Worm (Caenorhabditis elegans) whole organism, L4 larva: Measurements from ENCODE around the gene gakh-1.

ENCODE experiments used
- F10B5.3 ChIP-seq: sonication (generic microtip); optimal IDR thresholded peaks from 2 replicates; lab custom pipeline; 2016; ENCODE audit warnings: mild to moderate bottlenecking, missing genetic modification characterization, missing compliant biosample characterization
- F37D6.2 ChIP-seq: sonication (generic microtip); optimal IDR thresholded peaks from 2 replicates; lab custom pipeline; 2016; ENCODE audit warnings: mild to moderate bottlenecking, missing genetic modification characterization, missing compliant biosample characterization
- R02D3.7 ChIP-seq: fragments of 150-350 bp; sonication (generic microtip); optimal IDR thresholded peaks from 3 replicates; lab custom pipeline; 2014; ENCODE audit warnings: missing biosample characterization, missing genetic modification characterization
- T20F7.1 ChIP-seq: fragments of 200-800 bp; sonication (Bioruptor generic); optimal IDR thresholded peaks from 2 replicates; lab custom pipeline; 2018; ENCODE audit warnings: mild to moderate bottlenecking, missing genetic modification characterization, missing compliant biosample characterization
- T26A8.4 ChIP-seq: fragments of 200-800 bp; sonication (Bioruptor generic); IDR thresholded peaks from 2 replicates; pipeline ENCODE4 v1.3.6; 2022; ENCODE audit warnings: missing genetic modification characterization, missing compliant biosample characterization
- Y105C5A.15 ChIP-seq: fragments of 200-800 bp; sonication (Bioruptor generic); IDR thresholded peaks from 2 replicates; pipeline ENCODE4 v1.3.6; 2022; ENCODE audit warnings: missing genetic modification characterization, missing compliant biosample characterization
- Y48G9A.11 ChIP-seq: fragments of 200-800 bp; sonication (Bioruptor generic); IDR thresholded peaks from 2 replicates; pipeline ENCODE4 v1.3.6; 2022; ENCODE audit warnings: missing genetic modification reagents, missing genetic modification characterization, missing compliant biosample characterization
- ZK337.2 ChIP-seq: fragments of 200-800 bp; sonication (Bioruptor generic); IDR thresholded peaks from 2 replicates; pipeline ENCODE4 v1.3.6; 2022; ENCODE audit warnings: missing genetic modification reagents, missing genetic modification characterization, missing compliant biosample characterization
- aha-1 ChIP-seq: fragments of 150-350 bp; peaks from one replicate; lab custom pipeline; 2014; ENCODE audit warnings: missing biosample characterization, missing genetic modification characterization
- attf-4 ChIP-seq: sonication (generic microtip); optimal IDR thresholded peaks from 3 replicates; lab custom pipeline; 2017; ENCODE audit warnings: missing biosample characterization, missing genetic modification characterization
- ceh-32 ChIP-seq: sonication (generic microtip); optimal IDR thresholded peaks from 2 replicates; lab custom pipeline; 2016; ENCODE audit warnings: mild to moderate bottlenecking, missing genetic modification characterization, missing compliant biosample characterization; ENCODE audit not compliant: poor library complexity
- ceh-62 ChIP-seq: sonication (generic microtip); optimal IDR thresholded peaks from 2 replicates; lab custom pipeline; 2017; ENCODE audit warnings: missing biosample characterization, missing genetic modification characterization
- ces-1 ChIP-seq: fragments of 150-350 bp; sonication (generic microtip); optimal IDR thresholded peaks from 4 replicates; lab custom pipeline; 2014; ENCODE audit warnings: missing biosample characterization, missing genetic modification reagents, missing genetic modification characterization
- cey-2 ChIP-seq: sonication (generic microtip); optimal IDR thresholded peaks from 3 replicates; lab custom pipeline; 2017; ENCODE audit warnings: missing genetic modification characterization, mild to moderate bottlenecking, missing compliant biosample characterization, antibody characterized with exemption, borderline replicate concordance; ENCODE audit not compliant: insufficient read depth
- ctbp-1 ChIP-seq: fragments of 200-800 bp; sonication (Bioruptor generic); IDR thresholded peaks from 2 replicates; pipeline ENCODE4 v1.3.6; 2022; ENCODE audit warnings: missing genetic modification reagents, missing genetic modification characterization, missing compliant biosample characterization
- daf-19 ChIP-seq: fragments of 200-800 bp; sonication (Bioruptor generic); conservative IDR thresholded peaks from 2 replicates; pipeline ENCODE4 v1.3.6; 2022; ENCODE audit warnings: missing genetic modification characterization, missing compliant biosample characterization
- dpl-1 ChIP-seq: fragments of 150-350 bp; optimal IDR thresholded peaks from 2 replicates; lab custom pipeline; 2014; ENCODE audit warnings: missing biosample characterization, missing genetic modification reagents, missing genetic modification characterization
- duxl-1 ChIP-seq: sonication (generic microtip); optimal IDR thresholded peaks from 2 replicates; lab custom pipeline; 2016; ENCODE audit warnings: mild to moderate bottlenecking, missing genetic modification characterization, moderate library complexity, missing compliant biosample characterization; ENCODE audit not compliant: poor library complexity
- fkh-10 ChIP-seq: fragments of 150-350 bp; optimal IDR thresholded peaks from 2 replicates; lab custom pipeline; 2014; ENCODE audit warnings: missing biosample characterization, missing genetic modification reagents, missing genetic modification characterization
- fos-1 ChIP-seq: fragments of 150-350 bp; optimal IDR thresholded peaks from 2 replicates; lab custom pipeline; 2014; ENCODE audit warnings: missing biosample characterization, missing genetic modification characterization
- hif-1 ChIP-seq, 2 experiments: sonication (generic microtip); optimal IDR thresholded peaks; 2 replicates each; lab custom pipeline; 2016 to 2017; ENCODE audit warnings: missing compliant biosample characterization in 2 of 2, missing genetic modification characterization in 2 of 2, missing genetic modification reagents in 2 of 2, missing genotype in 2 of 2, mild to moderate bottlenecking in 1 of 2
- hlh-30 ChIP-seq: sonication (generic microtip); optimal IDR thresholded peaks from 2 replicates; lab custom pipeline; 2017; ENCODE audit warnings: antibody characterized with exemption, mild to moderate bottlenecking, missing genetic modification characterization, missing compliant biosample characterization; ENCODE audit not compliant: insufficient read depth
- jun-1 ChIP-seq: fragments of 150-350 bp; optimal IDR thresholded peaks from 2 replicates; lab custom pipeline; 2014; ENCODE audit warnings: missing biosample characterization, missing genetic modification reagents, missing genetic modification characterization
- lim-7 ChIP-seq: fragments of 200-800 bp; sonication (Bioruptor generic); IDR thresholded peaks from 2 replicates; pipeline ENCODE4 v1.3.6; 2022; ENCODE audit warnings: missing genetic modification characterization, missing compliant biosample characterization
- lin-29 ChIP-seq: fragments of 200-800 bp; sonication (Bioruptor generic); IDR thresholded peaks from 2 replicates; pipeline ENCODE4 v1.3.6; 2022; ENCODE audit warnings: missing genetic modification reagents, missing genetic modification characterization, missing compliant biosample characterization
- lir-3 ChIP-seq: sonication (generic microtip); optimal IDR thresholded peaks from 2 replicates; lab custom pipeline; 2016; ENCODE audit warnings: mild to moderate bottlenecking, missing genetic modification characterization, missing compliant biosample characterization
- lsy-2 ChIP-seq, 2 experiments: fragments of 150-350 bp in 1 of 2; sonication (generic microtip) in 1 of 2; optimal IDR thresholded peaks; 2 replicates each; lab custom pipeline; 2014 to 2017; ENCODE audit warnings: missing biosample characterization in 2 of 2, missing genetic modification characterization in 2 of 2
- madf-5 ChIP-seq, 2 experiments: fragments of 200-800 bp; sonication (Bioruptor generic); IDR thresholded peaks; 2 replicates each; pipeline ENCODE4 v1.3.6; 2022; ENCODE audit warnings: missing compliant biosample characterization in 2 of 2, missing genetic modification characterization in 2 of 2
- mdl-1 ChIP-seq, 2 experiments: fragments of 150-350 bp in 1 of 2; sonication (generic microtip) in 1 of 2; optimal IDR thresholded peaks; 2 replicates each; lab custom pipeline; 2014 to 2017; ENCODE audit warnings: missing biosample characterization in 2 of 2, missing genetic modification characterization in 2 of 2
- mep-1 ChIP-seq: fragments of 150-350 bp; sonication (generic microtip); optimal IDR thresholded peaks from 3 replicates; lab custom pipeline; 2014; ENCODE audit warnings: missing biosample characterization, missing genetic modification characterization
- nhr-102 ChIP-seq: sonication (generic microtip); optimal IDR thresholded peaks from 2 replicates; lab custom pipeline; 2016; ENCODE audit warnings: mild to moderate bottlenecking, missing genetic modification characterization, moderate library complexity, missing compliant biosample characterization
- nhr-111 ChIP-seq: fragments of 200-800 bp; sonication (Bioruptor generic); optimal IDR thresholded peaks from 2 replicates; lab custom pipeline; 2018; ENCODE audit warnings: mild to moderate bottlenecking, missing genetic modification characterization, missing compliant biosample characterization
- nhr-237 ChIP-seq: sonication (generic microtip); optimal IDR thresholded peaks from 2 replicates; lab custom pipeline; 2017; ENCODE audit warnings: missing biosample characterization, missing genetic modification characterization
- nhr-41 ChIP-seq: fragments of 200-800 bp; sonication (Bioruptor generic); IDR thresholded peaks from 2 replicates; pipeline ENCODE4 v1.3.6; 2022; ENCODE audit warnings: missing genetic modification reagents, missing genetic modification characterization, missing compliant biosample characterization
- nhr-42 ChIP-seq: fragments of 200-800 bp; sonication (Bioruptor generic); IDR thresholded peaks from 2 replicates; pipeline ENCODE4 v1.3.6; 2022; ENCODE audit warnings: missing genetic modification characterization, missing compliant biosample characterization
- pqm-1 ChIP-seq: sonication (generic microtip); optimal IDR thresholded peaks from 2 replicates; lab custom pipeline; 2017; ENCODE audit warnings: missing biosample characterization, missing genetic modification characterization
- sdz-12 ChIP-seq: fragments of 200-800 bp; sonication (Bioruptor generic); optimal IDR thresholded peaks from 2 replicates; lab custom pipeline; 2018; ENCODE audit warnings: mild to moderate bottlenecking, missing genetic modification characterization, missing compliant biosample characterization
- snpc-4 ChIP-seq: fragments of 150-350 bp; optimal IDR thresholded peaks from 2 replicates; lab custom pipeline; 2014; ENCODE audit warnings: missing biosample characterization, missing genetic modification characterization
- unc-62 ChIP-seq, 3 experiments: fragments of 150-350 bp in 1 of 3; sonication (generic microtip); optimal IDR thresholded peaks in 2 of 3; peaks in 1 of 3; 1 replicate in 1 of 3; 2 replicates in 2 of 3; lab custom pipeline; 2014 to 2017; ENCODE audit warnings: missing biosample characterization in 3 of 3, missing genetic modification characterization in 3 of 3, missing genetic modification reagents in 3 of 3, missing genotype in 1 of 3
- vab-7 ChIP-seq: fragments of 200-800 bp; sonication (Bioruptor generic); IDR thresholded peaks from 2 replicates; pipeline ENCODE4 v1.3.6; 2022; ENCODE audit warnings: missing genetic modification reagents, missing genetic modification characterization, missing compliant biosample characterization
- zag-1 ChIP-seq: fragments of 150-350 bp; optimal IDR thresholded peaks from 2 replicates; lab custom pipeline; 2014; ENCODE audit warnings: missing biosample characterization, missing genetic modification characterization
- zfp-2 ChIP-seq: sonication (generic microtip); optimal IDR thresholded peaks from 2 replicates; lab custom pipeline; 2016; ENCODE audit warnings: mild to moderate bottlenecking, missing genetic modification characterization, missing compliant biosample characterization

gakh-1 gene

DNA sequence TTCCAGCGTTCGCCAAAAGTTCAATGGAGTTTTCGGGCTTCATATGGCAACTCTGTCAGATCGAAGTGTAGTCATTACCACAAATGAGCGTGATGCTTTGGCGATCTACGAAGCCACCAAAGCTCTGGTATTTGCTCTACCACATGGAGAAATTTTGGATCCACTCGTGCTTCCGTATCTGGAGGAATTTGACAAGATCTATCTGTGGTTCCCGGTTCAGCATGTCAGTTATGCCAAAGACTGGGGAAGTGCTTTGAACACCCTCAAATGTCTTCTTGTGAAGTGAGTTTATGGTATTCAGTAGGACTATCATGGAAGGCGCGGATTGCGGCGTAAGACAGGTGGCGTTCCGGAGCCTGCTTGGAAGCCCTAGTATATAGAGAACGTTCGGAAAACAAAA lies 12.1 kb downstream of the gakh-1 start:
- TF ChIP-seq fos-1 (tag; lab: Kevin White, UChicago) (no peak), pqm-1 (tag; lab: Kevin White, UChicago) (no peak), lir-3 (no peak), sdz-12 (GFP tag; lab: Kevin White, UChicago) (no peak), aha-1 (peak; percentile 96), ctbp-1 (no peak), ceh-62 (no peak), vab-7 (no peak)

DNA sequence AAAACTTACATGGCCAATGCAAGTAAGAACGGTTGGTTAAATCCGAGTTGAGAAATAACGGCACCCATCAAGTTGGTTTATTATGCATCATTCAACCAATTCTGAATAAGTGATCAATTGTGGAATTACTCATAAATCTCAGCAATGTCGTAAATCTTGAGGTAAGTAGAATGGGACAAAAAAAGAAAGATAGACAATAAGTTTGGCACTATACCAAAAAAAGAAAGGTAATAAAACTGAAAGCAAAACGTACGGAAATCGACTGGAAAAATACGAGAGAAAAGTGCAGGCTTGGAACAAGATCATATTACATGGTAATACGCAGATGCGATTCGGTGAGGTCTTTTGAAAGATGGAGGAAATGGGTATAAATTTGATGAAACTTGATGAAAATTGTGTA lies 16.4 kb downstream of the gakh-1 start, which contains the start of gene F46G11.4:
Gene F46G11.4, minus strand, starts transcription at position 101 of the 400 bp plus-strand sequence.
- TF ChIP-seq madf-5 (GFP tag; IDR thresholded peaks at IDR 0.05; lab: Robert Waterston, UW), result no peak
- no peak for TF ChIP-seq ZK337.2 (GFP tag; lab: Robert Waterston, UW)
- TF ChIP-seq unc-62 (GFP tag; optimal IDR thresholded peaks at IDR 0.05 in 1 of 2; lab: Kevin White, UChicago), result peak in 1 of 2 experiments; percentile 85
- TF ChIP-seq unc-62 (tag; optimal IDR thresholded peaks at IDR 0.05; lab: Kevin White, UChicago), result no peak
- TF ChIP-seq nhr-42 (GFP tag; lab: Robert Waterston, UW), result no peak
- TF ChIP-seq zfp-2 (tag; lab: Kevin White, UChicago), result no peak

DNA sequence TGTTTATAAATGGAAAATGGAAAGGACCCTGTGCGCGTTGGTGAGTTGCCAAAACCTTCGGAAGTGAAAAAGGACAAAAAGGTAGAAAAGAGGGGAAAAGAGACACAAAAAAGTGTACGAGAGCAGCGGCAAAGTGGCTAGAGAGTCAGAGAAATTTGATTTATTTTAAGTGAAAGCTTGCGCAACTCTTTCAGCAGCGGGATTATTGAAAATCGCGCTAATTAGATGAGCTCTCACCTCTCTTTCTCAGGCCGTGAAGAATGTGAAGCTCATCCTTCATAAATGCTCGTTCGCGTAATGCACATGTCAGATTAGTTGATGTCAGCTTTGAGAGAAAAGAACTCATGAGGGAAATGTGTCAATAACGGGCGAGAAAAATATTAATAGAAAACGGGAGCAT lies 16.9 kb downstream of the gakh-1 start:
- TF ChIP-seq snpc-4 (tag; lab: Kevin White, UChicago) (no peak), hif-1 (tag; optimal IDR thresholded peaks at IDR 0.05; lab: Kevin White, UChicago) (no peak), unc-62 (GFP tag; optimal IDR thresholded peaks at IDR 0.05 in 1 of 2; lab: Kevin White, UChicago) (peak in 1 of 2 experiments; percentile 39), unc-62 (tag; optimal IDR thresholded peaks at IDR 0.05; lab: Kevin White, UChicago) (no peak), fos-1 (tag; lab: Kevin White, UChicago) (no peak), ctbp-1 (peak; percentile 75), nhr-237 (no peak), Y48G9A.11 (GFP tag; lab: Robert Waterston, UW) (no peak), fkh-10 (GFP tag; lab: Kevin White, UChicago) (peak; percentile 93), lsy-2 (tag; optimal IDR thresholded peaks at IDR 0.05; lab: Kevin White, UChicago) (peak in 1 of 2 experiments; percentile 9), nhr-102 (tag; lab: Kevin White, UChicago) (no peak), ces-1 (GFP tag; lab: Kevin White, UChicago) (peak; percentile 72), hlh-30 (tag; lab: Kevin White, UChicago) (no peak), T26A8.4 (GFP tag; lab: Robert Waterston, UW) (no peak)

ce11 chrX:5801156-5801592 lies 18.9 kb downstream of the gakh-1 start:
- TF ChIP-seq nhr-102 (tag; lab: Kevin White, UChicago) (peak; percentile 88), lin-29 (GFP tag; lab: Robert Waterston, UW) (peak; percentile 64; the same call in 1 of the 2 replicates), attf-4 (tag; lab: Kevin White, UChicago) (peak; percentile 37), mdl-1 (tag; optimal IDR thresholded peaks at IDR 0.05; lab: Kevin White, UChicago) (peak; percentile 47 to 74), dpl-1 (GFP tag; lab: Kevin White, UChicago) (peak; percentile 52), F10B5.3 (tag; lab: Kevin White, UChicago) (peak; percentile 85), R02D3.7 (tag; lab: Kevin White, UChicago) (no peak), zag-1 (tag; lab: Kevin White, UChicago) (peak; percentile 38), lim-7 (GFP tag; lab: Robert Waterston, UW) (peak; percentile 88), duxl-1 (tag; lab: Kevin White, UChicago) (peak; percentile 90), cey-2 (tag; lab: Kevin White, UChicago) (no peak), T26A8.4 (GFP tag; lab: Robert Waterston, UW) (peak; percentile 93), Y48G9A.11 (GFP tag; lab: Robert Waterston, UW) (peak; percentile 75), mep-1 (peak; percentile 94), ceh-32 (tag; lab: Kevin White, UChicago) (peak; percentile 67), hif-1 (tag; optimal IDR thresholded peaks at IDR 0.05; lab: Kevin White, UChicago) (peak; percentile 59 to 63), daf-19 (peak; percentile 92), jun-1 (tag; lab: Kevin White, UChicago) (peak; percentile 86), aha-1 (peak; percentile 98), T20F7.1 (GFP tag; lab: Kevin White, UChicago) (peak; percentile 68), hlh-30 (tag; lab: Kevin White, UChicago) (peak; percentile 81), fos-1 (tag; lab: Kevin White, UChicago) (no peak), nhr-111 (GFP tag; lab: Kevin White, UChicago) (peak; percentile 85), snpc-4 (tag; lab: Kevin White, UChicago) (peak; percentile 24), Y105C5A.15 (GFP tag; lab: Robert Waterston, UW) (no peak; the same call in 1 of the 2 replicates), unc-62 (GFP tag; optimal IDR thresholded peaks at IDR 0.05 in 1 of 2; lab: Kevin White, UChicago) (peak in 1 of 2 experiments; percentile 57), unc-62 (tag; optimal IDR thresholded peaks at IDR 0.05; lab: Kevin White, UChicago) (no peak), nhr-41 (GFP tag; lab: Robert Waterston, UW) (0 out of 2 replicates have a peak, but pooled peaks have one; percentile 53), F37D6.2 (peak; percentile 83)
